Fruit fly (Drosophila melanogaster) S2 (cell line): ENCODE data around the gene Lcch3.

Experiments used
- CG8478 ChIP-seq: fragments of >200 bp; optimal IDR thresholded peaks from 2 replicates; lab custom pipeline; 2018
- CTCF ChIP-seq, 2 experiments: fragments of >200 bp; optimal IDR thresholded peaks; 2 replicates each; lab custom pipeline; 2018

DNA sequence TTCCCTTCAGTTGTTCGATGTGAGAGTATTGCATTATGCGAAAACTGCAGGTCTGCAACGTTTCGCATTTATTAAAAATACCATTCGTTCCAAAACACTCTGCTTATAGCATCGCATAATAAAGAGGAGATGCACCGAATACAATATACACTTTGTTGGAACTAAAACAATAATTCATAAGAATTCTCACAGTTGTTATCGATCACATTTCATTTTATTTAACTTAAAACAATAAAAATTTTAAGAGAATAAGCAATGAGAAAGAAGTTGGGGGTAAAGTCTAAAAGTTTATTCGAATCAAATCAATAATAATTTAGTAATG, 9.3 kb downstream of the Lcch3 start:
- TF ChIP-seq CTCF (optimal IDR thresholded peaks at IDR 0.05; lab: Kevin White, UChicago) (no peak), CG8478 (lab: Kevin White, UChicago) (no peak)
